Fruit fly (Drosophila melanogaster) whole organism, embryonic: ENCODE results near the gene Ubc6.

Experiments used
- Atf3 ChIP-seq: fragments of 200-800 bp; sonication (Bioruptor generic); optimal IDR thresholded peaks from 3 replicates; lab custom pipeline; 2016; ENCODE audit warnings: missing biosample characterization, missing genetic modification characterization
- Awh ChIP-seq: fragments of 200-800 bp; sonication (Bioruptor generic); IDR thresholded peaks from 2 replicates; pipeline ENCODE4, ENCODE4 v1.3.6; 2022; ENCODE audit warnings: missing biosample characterization, missing genetic modification characterization
- CG10565 ChIP-seq: fragments of 200-800 bp; sonication (Bioruptor generic); optimal IDR thresholded peaks from 3 replicates; lab custom pipeline; 2016; ENCODE audit warnings: missing biosample characterization, mild to moderate bottlenecking, missing genetic modification characterization
- CG11504 ChIP-seq: fragments of 200-800 bp; sonication (Bioruptor generic); optimal IDR thresholded peaks from 3 replicates; lab custom pipeline; 2019; ENCODE audit warnings: missing biosample characterization, mild to moderate bottlenecking, missing genetic modification characterization, moderate library complexity
- CG17359 ChIP-seq: fragments of 200-800 bp; sonication (Bioruptor generic); optimal IDR thresholded peaks from 3 replicates; lab custom pipeline; 2018; ENCODE audit warnings: missing biosample characterization, mild to moderate bottlenecking, missing genetic modification characterization, moderate library complexity
- CG17829 ChIP-seq: fragments of 200-800 bp; optimal IDR thresholded peaks from 2 replicates; lab custom pipeline; 2019; ENCODE audit warnings: missing biosample characterization, mild to moderate bottlenecking, missing genetic modification characterization, moderate library complexity
- CG2199 ChIP-seq: fragments of 200-800 bp; sonication (Bioruptor generic); IDR thresholded peaks from 3 replicates; pipeline ENCODE4 v1.3.6; 2022; ENCODE audit warnings: missing biosample characterization, missing genetic modification characterization
- CG2875 ChIP-seq: fragments of 200-800 bp; sonication (Bioruptor generic); optimal IDR thresholded peaks from 2 replicates; lab custom pipeline; 2017; ENCODE audit warnings: missing biosample characterization, mild to moderate bottlenecking, missing genetic modification characterization, missing genetic modification reagents
- CG31224 ChIP-seq: fragments of 200-800 bp; sonication (Bioruptor generic); IDR thresholded peaks from 2 replicates; pipeline ENCODE4 v1.3.6; 2022; ENCODE audit warnings: missing biosample characterization, missing genetic modification characterization
- CG34422 ChIP-seq: fragments of 200-800 bp; sonication (Bioruptor generic); IDR thresholded peaks from 3 replicates; pipeline ENCODE4 v1.3.6; 2022; ENCODE audit warnings: missing biosample characterization, missing genetic modification characterization
- CG4360 ChIP-seq: fragments of 200-800 bp; sonication (Bioruptor generic); IDR thresholded peaks from 2 replicates; pipeline ENCODE4 v1.3.6; 2022; ENCODE audit warnings: missing biosample characterization, missing genetic modification characterization
- CG7928 ChIP-seq: fragments of 200-800 bp; sonication (Bioruptor generic); optimal IDR thresholded peaks from 2 replicates; lab custom pipeline; 2017; ENCODE audit warnings: missing biosample characterization, mild to moderate bottlenecking, missing genetic modification characterization
- CG8478 ChIP-seq: fragments of >200 bp; optimal IDR thresholded peaks from 2 replicates; lab custom pipeline; 2018
- CG9932 ChIP-seq: fragments of 200-800 bp; sonication (Bioruptor generic); IDR thresholded peaks from 2 replicates; pipeline ENCODE4 v1.3.6; 2022; ENCODE audit warnings: missing biosample characterization, missing genetic modification characterization
- D ChIP-seq, 2 experiments: fragments of 200-800 bp in 1 of 2; fragments of >200 bp in 1 of 2; sonication (Bioruptor generic) in 1 of 2; optimal IDR thresholded peaks; 2 replicates in 1 of 2; 3 replicates in 1 of 2; lab custom pipeline; 2017; ENCODE audit warnings: mild to moderate bottlenecking in 1 of 2, missing biosample characterization in 1 of 2, missing genetic modification characterization in 1 of 2, missing genetic modification reagents in 1 of 2
- GATAe ChIP-seq: fragments of 200-800 bp; sonication (Bioruptor generic); conservative IDR thresholded peaks from 2 replicates; pipeline ENCODE4 v1.3.6; 2022; ENCODE audit warnings: missing biosample characterization, missing genetic modification characterization
- H2.0 ChIP-seq: fragments of 200-800 bp; sonication (Bioruptor generic); IDR thresholded peaks from 2 replicates; pipeline ENCODE4 v1.3.6; 2022; ENCODE audit warnings: missing biosample characterization, missing genetic modification characterization
- HHEX ChIP-seq: fragments of 200-800 bp; sonication (Bioruptor generic); optimal IDR thresholded peaks from 3 replicates; lab custom pipeline; 2017; ENCODE audit warnings: missing biosample characterization, mild to moderate bottlenecking, missing genetic modification characterization, missing genetic modification reagents
- Hey ChIP-seq: fragments of 200-800 bp; sonication (Bioruptor generic); optimal IDR thresholded peaks from 3 replicates; lab custom pipeline; 2018; ENCODE audit warnings: missing biosample characterization, mild to moderate bottlenecking, missing genetic modification characterization
- Hr51 ChIP-seq, 2 experiments: fragments of 200-800 bp; sonication (Bioruptor generic); optimal IDR thresholded peaks; 2 replicates in 1 of 2; 3 replicates in 1 of 2; lab custom pipeline; 2016 to 2018; ENCODE audit warnings: missing biosample characterization in 2 of 2, missing genetic modification characterization in 2 of 2, mild to moderate bottlenecking in 1 of 2, moderate library complexity in 1 of 2
- MBD-R2 ChIP-seq: fragments of 200-800 bp; sonication (Bioruptor generic); IDR thresholded peaks from 2 replicates; pipeline ENCODE4 v1.3.6; 2022; ENCODE audit warnings: missing biosample characterization, missing genetic modification characterization
- NK7.1 ChIP-seq: fragments of 200-800 bp; sonication (Bioruptor generic); optimal IDR thresholded peaks from 3 replicates; lab custom pipeline; 2016; ENCODE audit warnings: missing biosample characterization, missing genetic modification characterization
- Neu2 ChIP-seq: fragments of 200-800 bp; sonication (Bioruptor generic); optimal IDR thresholded peaks from 3 replicates; lab custom pipeline; 2016; ENCODE audit warnings: missing biosample characterization, missing genetic modification characterization, borderline replicate concordance
- ap ChIP-seq: fragments of 200-800 bp; sonication (Bioruptor generic); IDR thresholded peaks from 2 replicates; pipeline ENCODE4 v1.3.6; 2022; ENCODE audit warnings: missing biosample characterization, missing genetic modification characterization
- chinmo ChIP-seq: fragments of 200-800 bp; sonication (Bioruptor generic); IDR thresholded peaks from 4 replicates; pipeline ENCODE4 v1.3.6; 2022; ENCODE audit warnings: missing biosample characterization, missing genetic modification characterization; ENCODE audit not compliant: partially characterized antibody
- ci ChIP-seq: fragments of 200-800 bp; sonication (Bioruptor generic); IDR thresholded peaks from 3 replicates; pipeline ENCODE4 v1.3.6; 2022; ENCODE audit warnings: missing biosample characterization, missing genetic modification characterization
- dan ChIP-seq: fragments of 200-800 bp; sonication (Bioruptor generic); IDR thresholded peaks from 2 replicates; pipeline ENCODE4 v1.3.6; 2022; ENCODE audit warnings: missing biosample characterization, missing genetic modification characterization
- dm ChIP-seq: fragments of 200-800 bp; sonication (Bioruptor generic); optimal IDR thresholded peaks from 3 replicates; lab custom pipeline; 2016; ENCODE audit warnings: missing biosample characterization, missing genetic modification characterization
- dmrt11E ChIP-seq: fragments of 200-800 bp; sonication (Bioruptor generic); optimal IDR thresholded peaks from 3 replicates; lab custom pipeline; 2018; ENCODE audit warnings: missing biosample characterization, mild to moderate bottlenecking, missing genetic modification characterization, moderate library complexity
- eve ChIP-seq, 2 experiments: fragments of >200 bp; optimal IDR thresholded peaks; 2 replicates each; lab custom pipeline; 2017; ENCODE audit warnings: missing biosample characterization in 2 of 2, missing genetic modification characterization in 2 of 2
- fd102C ChIP-seq: fragments of 200-800 bp; sonication (Bioruptor generic); optimal IDR thresholded peaks from 2 replicates; lab custom pipeline; 2018; ENCODE audit warnings: missing biosample characterization, mild to moderate bottlenecking, missing genetic modification characterization, moderate library complexity
- hkb ChIP-seq, 2 experiments: fragments of 200-800 bp in 1 of 2; fragments of >200 bp in 1 of 2; sonication (Bioruptor generic) in 1 of 2; IDR thresholded peaks in 1 of 2; optimal IDR thresholded peaks in 1 of 2; 2 replicates each; pipeline versions ENCODE4 v1.3.6 to Lab custom; 2017 to 2022; ENCODE audit warnings: missing biosample characterization in 1 of 2, missing genetic modification characterization in 1 of 2
- kah ChIP-seq: fragments of 200-800 bp; sonication (Bioruptor generic); optimal IDR thresholded peaks from 2 replicates; lab custom pipeline; 2018; ENCODE audit warnings: missing biosample characterization, mild to moderate bottlenecking, missing genetic modification characterization
- kay ChIP-seq: fragments of 200-800 bp; sonication (Bioruptor generic); optimal IDR thresholded peaks from 2 replicates; lab custom pipeline; 2016; ENCODE audit warnings: missing biosample characterization, missing genetic modification characterization
- lov ChIP-seq, 2 experiments: fragments of 200-800 bp in 1 of 2; fragments of >200 bp in 1 of 2; sonication (Bioruptor generic) in 1 of 2; IDR thresholded peaks in 1 of 2; optimal IDR thresholded peaks in 1 of 2; 2 replicates in 1 of 2; 3 replicates in 1 of 2; pipeline versions ENCODE4 v1.3.6 to Lab custom; 2017 to 2022; ENCODE audit warnings: missing biosample characterization in 1 of 2, missing genetic modification characterization in 1 of 2
- oc ChIP-seq: fragments of 200-800 bp; sonication (Bioruptor generic); optimal IDR thresholded peaks from 2 replicates; lab custom pipeline; 2018; ENCODE audit warnings: missing biosample characterization, mild to moderate bottlenecking, missing genetic modification characterization, moderate library complexity
- phol ChIP-seq: fragments of 200-800 bp; sonication (Bioruptor generic); optimal IDR thresholded peaks from 3 replicates; lab custom pipeline; 2018; ENCODE audit warnings: missing biosample characterization, mild to moderate bottlenecking, missing genetic modification characterization, moderate library complexity
- run ChIP-seq: fragments of 200-800 bp; sonication (Bioruptor generic); optimal IDR thresholded peaks from 3 replicates; lab custom pipeline; 2018; ENCODE audit warnings: missing biosample characterization, mild to moderate bottlenecking, missing genetic modification characterization
- scrt ChIP-seq: fragments of 200-800 bp; sonication (Bioruptor generic); optimal IDR thresholded peaks from 2 replicates; lab custom pipeline; 2018; ENCODE audit warnings: missing biosample characterization, mild to moderate bottlenecking, missing genetic modification characterization, moderate library complexity
- sens ChIP-seq: fragments of 200-800 bp; sonication (Bioruptor generic); peaks from one replicate; lab custom pipeline; 2016; ENCODE audit warnings: missing biosample characterization, missing genetic modification characterization
- shn ChIP-seq: fragments of 200-800 bp; sonication (Bioruptor generic); optimal IDR thresholded peaks from 3 replicates; lab custom pipeline; 2016; ENCODE audit warnings: missing biosample characterization, missing genetic modification characterization
- ssp ChIP-seq: fragments of 200-800 bp; sonication (Bioruptor generic); IDR thresholded peaks from 2 replicates; pipeline ENCODE4 v1.3.6; 2022; ENCODE audit warnings: missing biosample characterization, missing genetic modification characterization
- stc ChIP-seq: fragments of 200-800 bp; sonication (Bioruptor generic); IDR thresholded peaks from 2 replicates; pipeline ENCODE4 v1.3.6; 2022; ENCODE audit warnings: missing biosample characterization, missing genetic modification characterization
- trh ChIP-seq: fragments of 200-800 bp; sonication (Bioruptor generic); optimal IDR thresholded peaks from 2 replicates; lab custom pipeline; 2016; ENCODE audit warnings: missing biosample characterization, missing genetic modification characterization
- wek ChIP-seq: fragments of 200-800 bp; sonication (Bioruptor generic); optimal IDR thresholded peaks from 3 replicates; lab custom pipeline; 2018; ENCODE audit warnings: missing biosample characterization, mild to moderate bottlenecking, missing genetic modification characterization, moderate library complexity
- zen ChIP-seq: fragments of 200-800 bp; sonication (Bioruptor generic); optimal IDR thresholded peaks from 3 replicates; lab custom pipeline; 2018; ENCODE audit warnings: missing biosample characterization, mild to moderate bottlenecking, missing genetic modification characterization, moderate library complexity
- zen2 ChIP-seq: fragments of 200-800 bp; sonication (Bioruptor generic); IDR thresholded peaks from 3 replicates; pipeline ENCODE4 v1.3.6; 2022; ENCODE audit warnings: missing biosample characterization, missing genetic modification characterization; ENCODE audit not compliant: partially characterized antibody

The Ubc6 gene

dm6 chr3R:4984688-4985087 lies 32.2 kb upstream of the Ubc6 start (continued):
- TF ChIP-seq CG31224 (GFP tag; lab: Robert Waterston, UW) (peak; percentile 12; the same call in 1 of the 2 replicates), Neu2 (GFP tag; lab: Kevin White, UChicago) (no peak), kay (no peak), run (peak; percentile 24), NK7.1 (GFP tag; lab: Kevin White, UChicago) (no peak), shn (no peak), ssp (GFP tag; lab: Robert Waterston, UW) (no peak), CG7928 (GFP tag; lab: Kevin White, UChicago) (no peak), CG2199 (GFP tag; lab: Robert Waterston, UW) (peak; percentile 68; the same call in 1 of the 3 replicates), kah (GFP tag; lab: Kevin White, UChicago) (no peak), zen2 (no peak), CG4360 (peak; percentile 36; the same call in 1 of the 2 replicates), CG17359 (tag; lab: Kevin White, UChicago) (no peak), HHEX (GFP tag; lab: Kevin White, UChicago) (no peak), oc (tag; lab: Kevin White, UChicago) (peak; percentile 47), sens (GFP tag; lab: Kevin White, UChicago) (peak; percentile 64), scrt (GFP tag; lab: Kevin White, UChicago) (no peak), Atf3 (GFP tag; lab: Kevin White, UChicago) (no peak), CG9932 (GFP tag; lab: Robert Waterston, UW) (0 out of 2 replicates have a peak, but pooled peaks have one; percentile 18), lov (optimal IDR thresholded peaks at IDR 0.05; lab: Kevin White, UChicago) (no peak), lov (GFP tag; IDR thresholded peaks at IDR 0.05; lab: Robert Waterston, UW) (peak; percentile 74; the same call in 1 of the 3 replicates), trh (GFP tag; lab: Kevin White, UChicago) (no peak), wek (GFP tag; lab: Kevin White, UChicago) (no peak), CG8478 (no peak), fd102C (no peak), GATAe (GFP tag; lab: Robert Waterston, UW) (no peak), ci (peak; percentile 56; the same call in 2 of the 3 replicates), ap (GFP tag; lab: Robert Waterston, UW) (no peak), CG11504 (tag; lab: Kevin White, UChicago) (no peak), hkb (optimal IDR thresholded peaks at IDR 0.05; lab: Kevin White, UChicago) (no peak), hkb (GFP tag; IDR thresholded peaks at IDR 0.05; lab: Robert Waterston, UW) (0 out of 2 replicates have a peak, but pooled peaks have one; percentile 8), Hey (tag; lab: Kevin White, UChicago) (peak; percentile 80), H2.0 (GFP tag; lab: Robert Waterston, UW) (no peak)

DNA sequence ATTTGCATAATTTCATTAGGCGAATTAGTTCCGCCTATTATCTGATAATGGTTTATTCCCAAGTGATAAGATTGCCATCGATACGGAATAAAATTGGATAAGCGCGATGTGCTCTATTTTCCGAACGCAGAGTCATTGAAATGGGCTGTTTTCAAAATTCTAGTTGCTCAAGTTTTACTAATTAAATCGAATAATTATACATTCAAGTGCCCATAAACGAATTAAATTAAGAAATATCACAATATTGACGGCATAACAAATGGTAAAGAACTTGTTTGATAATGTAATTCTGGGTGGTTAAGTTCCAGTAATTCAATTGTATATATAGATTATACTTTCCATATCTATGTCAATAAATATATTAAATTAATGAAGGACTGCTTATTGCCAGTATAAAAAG lies 31.6 kb upstream of the Ubc6 start, which contains the start of gene CG14662:
TSS of gene CG14662 (minus strand) at position 101 of the 400 bp plus-strand sequence.
- peak; percentile 28 for TF ChIP-seq zen (tag; lab: Kevin White, UChicago)
- TF ChIP-seq CG17829 (tag; lab: Kevin White, UChicago) = no peak
- TF ChIP-seq dmrt11E (tag; lab: Kevin White, UChicago) = no peak
- TF ChIP-seq eve (GFP tag; optimal IDR thresholded peaks at IDR 0.05; lab: Kevin White, UChicago) = peak in 1 of 2 experiments; percentile 25

DNA sequence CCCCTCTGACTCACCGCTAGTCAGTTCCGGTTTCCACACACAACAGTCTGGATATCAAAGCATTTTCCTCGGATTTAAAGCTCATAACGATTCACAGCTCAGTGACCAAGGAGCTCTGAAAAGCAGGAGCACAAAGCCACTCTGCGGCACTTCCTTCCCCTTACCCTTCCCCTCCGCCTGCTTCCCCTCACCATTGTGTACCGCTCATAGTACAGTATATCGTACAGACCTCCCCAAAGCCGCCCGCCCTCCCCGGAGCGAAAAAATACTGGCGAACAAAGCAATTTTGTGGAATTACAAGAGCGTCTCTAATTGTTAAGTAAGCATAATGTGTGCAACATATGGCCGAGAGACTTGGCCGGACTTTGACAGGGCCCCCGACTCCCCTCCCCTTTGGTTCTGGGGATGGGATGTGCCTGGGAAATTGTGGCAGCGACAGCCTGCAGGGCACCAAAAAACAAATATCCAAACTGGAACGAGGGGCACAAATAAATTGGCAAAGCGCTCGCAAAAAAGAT lies 28.7 kb upstream of the Ubc6 start:
- no peak for TF ChIP-seq D (optimal IDR thresholded peaks at IDR 0.05; lab: Kevin White, UChicago)
- peak; percentile 33 for TF ChIP-seq D (GFP tag; optimal IDR thresholded peaks at IDR 0.05; lab: Kevin White, UChicago)
- TF ChIP-seq CG10565 (GFP tag; lab: Kevin White, UChicago) = no peak
- no peak for TF ChIP-seq CG9932 (GFP tag; lab: Robert Waterston, UW)
- 0 out of 2 replicates have a peak, but pooled peaks have one; percentile 21 for TF ChIP-seq Awh (GFP tag; lab: Robert Waterston, UW)
- no peak for TF ChIP-seq MBD-R2 (GFP tag; lab: Robert Waterston, UW)
- TF ChIP-seq stc = no peak
- no peak for TF ChIP-seq dm (GFP tag; lab: Kevin White, UChicago)
- no peak for TF ChIP-seq CG2875 (GFP tag; lab: Kevin White, UChicago)
- no peak for TF ChIP-seq phol (tag; lab: Kevin White, UChicago)
- TF ChIP-seq chinmo = 0 out of 4 replicates have a peak, but pooled peaks have one; percentile 44
- TF ChIP-seq NK7.1 (GFP tag; lab: Kevin White, UChicago) = no peak
- no peak for TF ChIP-seq Hr51 (GFP tag; optimal IDR thresholded peaks at IDR 0.05; lab: Kevin White, UChicago)
- 0 out of 3 replicates have a peak, but pooled peaks have one; percentile 20 for TF ChIP-seq CG34422
- TF ChIP-seq dan (GFP tag; lab: Robert Waterston, UW) = no peak
